Worm (Caenorhabditis elegans) whole organism, L1 larva: ENCODE data around the gene T09A5.14.

Experiments used
- F16B12.6 ChIP-seq: fragments of 150-350 bp; optimal IDR thresholded peaks from 2 replicates; lab custom pipeline; 2014; ENCODE audit warnings: missing biosample characterization, missing genetic modification characterization
- ama-1 ChIP-seq: fragments of 150-350 bp; optimal IDR thresholded peaks from 2 replicates; lab custom pipeline; 2014
- blmp-1 ChIP-seq: fragments of 150-350 bp; optimal IDR thresholded peaks from 2 replicates; lab custom pipeline; 2014; ENCODE audit warnings: missing biosample characterization, missing genetic modification characterization
- ceh-63 ChIP-seq: fragments of 200-800 bp; sonication (Bioruptor generic); optimal IDR thresholded peaks from 2 replicates; lab custom pipeline; 2018; ENCODE audit warnings: mild to moderate bottlenecking, missing genetic modification characterization, missing compliant biosample characterization
- ces-1 ChIP-seq: fragments of 150-350 bp; optimal IDR thresholded peaks from 2 replicates; lab custom pipeline; 2014; ENCODE audit warnings: missing biosample characterization, missing genetic modification reagents, missing genetic modification characterization
- dpl-1 ChIP-seq, 3 experiments: fragments of 150-350 bp in 2 of 3; sonication (generic microtip) in 1 of 3; optimal IDR thresholded peaks; 2 replicates each; lab custom pipeline; 2014 to 2017; ENCODE audit warnings: missing biosample characterization in 3 of 3, missing genetic modification characterization in 3 of 3, missing genetic modification reagents in 3 of 3
- dsc-1 ChIP-seq: sonication (generic microtip); optimal IDR thresholded peaks from 2 replicates; lab custom pipeline; 2016; ENCODE audit warnings: mild to moderate bottlenecking, missing genetic modification characterization, missing compliant biosample characterization
- efl-1 ChIP-seq, 4 experiments: fragments of 150-350 bp; optimal IDR thresholded peaks in 3 of 4; peaks in 1 of 4; 1 replicate in 1 of 4; 2 replicates in 3 of 4; lab custom pipeline; 2014; ENCODE audit warnings: missing biosample characterization in 2 of 4, missing genetic modification characterization in 2 of 4, missing genetic modification reagents in 2 of 4
- efl-3 ChIP-seq: fragments of 200-800 bp; sonication (Bioruptor generic); optimal IDR thresholded peaks from 2 replicates; lab custom pipeline; 2018; ENCODE audit warnings: mild to moderate bottlenecking, missing genetic modification characterization, missing compliant biosample characterization
- egl-13 ChIP-seq: sonication (generic microtip); optimal IDR thresholded peaks from 2 replicates; lab custom pipeline; 2016; ENCODE audit warnings: missing genotype, missing genetic modification reagents, missing genetic modification characterization, missing compliant biosample characterization
- egl-27 ChIP-seq, 2 experiments: fragments of 150-350 bp in 1 of 2; sonication (generic microtip); optimal IDR thresholded peaks; 3 replicates each; lab custom pipeline; 2017 to 2018; ENCODE audit warnings: missing biosample characterization in 2 of 2, missing genetic modification characterization in 2 of 2, missing genetic modification reagents in 2 of 2
- ets-5 ChIP-seq: fragments of 200-800 bp; sonication (Bioruptor generic); IDR thresholded peaks from 2 replicates; pipeline ENCODE4 v1.3.6; 2022; ENCODE audit warnings: missing genetic modification characterization, missing compliant biosample characterization
- fkh-10 ChIP-seq: sonication (generic microtip); optimal IDR thresholded peaks from 2 replicates; lab custom pipeline; 2017; ENCODE audit warnings: missing biosample characterization, missing genetic modification reagents, missing genetic modification characterization
- fkh-8 ChIP-seq: sonication (generic microtip); optimal IDR thresholded peaks from 2 replicates; lab custom pipeline; 2016; ENCODE audit warnings: mild to moderate bottlenecking, missing genetic modification characterization, missing compliant biosample characterization
- grh-1 ChIP-seq: fragments of 200-800 bp; sonication (Bioruptor generic); IDR thresholded peaks from 2 replicates; pipeline ENCODE4 v1.3.6; 2022; ENCODE audit warnings: missing genetic modification reagents, missing genetic modification characterization, missing compliant biosample characterization
- hlh-17 ChIP-seq: fragments of 200-800 bp; sonication (Bioruptor generic); optimal IDR thresholded peaks from 2 replicates; lab custom pipeline; 2018; ENCODE audit warnings: missing genetic modification characterization, mild to moderate bottlenecking, missing compliant biosample characterization, moderate library complexity, borderline replicate concordance
- hlh-4 ChIP-seq: sonication (generic microtip); optimal IDR thresholded peaks from 2 replicates; lab custom pipeline; 2016; ENCODE audit warnings: mild to moderate bottlenecking, missing genetic modification characterization, missing compliant biosample characterization
- hpl-2 ChIP-seq: fragments of 150-350 bp; optimal IDR thresholded peaks from 2 replicates; lab custom pipeline; 2014; ENCODE audit warnings: missing biosample characterization, missing genetic modification reagents, missing genetic modification characterization
- isw-1 ChIP-seq: fragments of 200-800 bp; sonication (Bioruptor generic); IDR thresholded peaks from 2 replicates; pipeline ENCODE4 v1.3.6; 2022; ENCODE audit warnings: missing genetic modification characterization, missing compliant biosample characterization
- lin-14 ChIP-seq: fragments of 200-800 bp; sonication (Bioruptor generic); optimal IDR thresholded peaks from 2 replicates; lab custom pipeline; 2018; ENCODE audit warnings: mild to moderate bottlenecking, missing genetic modification characterization, moderate library complexity, missing compliant biosample characterization
- lin-15B ChIP-seq: fragments of 150-350 bp; sonication (generic microtip); optimal IDR thresholded peaks from 3 replicates; lab custom pipeline; 2014; ENCODE audit warnings: missing biosample characterization, missing genetic modification characterization
- lin-39 ChIP-seq: fragments of 150-350 bp; optimal IDR thresholded peaks from 2 replicates; lab custom pipeline; 2014; ENCODE audit warnings: missing biosample characterization, missing genetic modification reagents, missing genetic modification characterization
- lsy-2 ChIP-seq, 2 experiments: fragments of 150-350 bp; optimal IDR thresholded peaks; 2 replicates each; lab custom pipeline; 2014; ENCODE audit warnings: missing biosample characterization in 2 of 2, missing genetic modification characterization in 2 of 2
- mab-9 ChIP-seq: fragments of 200-800 bp; sonication (Bioruptor generic); IDR thresholded peaks from 2 replicates; pipeline ENCODE4 v1.3.6; 2022; ENCODE audit warnings: missing genetic modification reagents, missing genetic modification characterization, missing compliant biosample characterization
- mep-1 ChIP-seq: fragments of 150-350 bp; optimal IDR thresholded peaks from 2 replicates; lab custom pipeline; 2014; ENCODE audit warnings: missing biosample characterization, missing genetic modification characterization
- nhr-11 ChIP-seq: fragments of 150-350 bp; optimal IDR thresholded peaks from 2 replicates; lab custom pipeline; 2014; ENCODE audit warnings: missing biosample characterization, missing genetic modification characterization
- nhr-19 ChIP-seq: fragments of 200-800 bp; sonication (Bioruptor generic); conservative IDR thresholded peaks from 2 replicates; pipeline ENCODE4 v1.3.6; 2022; ENCODE audit warnings: missing genetic modification characterization, missing compliant biosample characterization
- nhr-237 ChIP-seq: fragments of 150-350 bp; optimal IDR thresholded peaks from 2 replicates; lab custom pipeline; 2014; ENCODE audit warnings: missing biosample characterization, missing genetic modification characterization
- nhr-28 ChIP-seq: fragments of 150-350 bp; optimal IDR thresholded peaks from 2 replicates; lab custom pipeline; 2014; ENCODE audit warnings: missing biosample characterization, missing genetic modification characterization
- nhr-77 ChIP-seq: fragments of 150-350 bp; optimal IDR thresholded peaks from 2 replicates; lab custom pipeline; 2014; ENCODE audit warnings: missing biosample characterization, missing genetic modification characterization
- nhr-85 ChIP-seq: sonication (generic microtip); peaks from one replicate; lab custom pipeline; 2016; ENCODE audit warnings: missing genetic modification characterization, inconsistent platforms, missing compliant biosample characterization
- nhr-90 ChIP-seq: sonication (generic microtip); optimal IDR thresholded peaks from 2 replicates; lab custom pipeline; 2016; ENCODE audit warnings: mild to moderate bottlenecking, missing genetic modification characterization, missing compliant biosample characterization; ENCODE audit not compliant: poor library complexity
- pax-3 ChIP-seq: fragments of 200-800 bp; sonication (Bioruptor generic); optimal IDR thresholded peaks from 2 replicates; lab custom pipeline; 2018; ENCODE audit warnings: mild to moderate bottlenecking, missing genetic modification characterization, moderate library complexity, missing compliant biosample characterization
- rnt-1 ChIP-seq: sonication (generic microtip); optimal IDR thresholded peaks from 2 replicates; lab custom pipeline; 2016; ENCODE audit warnings: mild to moderate bottlenecking, missing genetic modification characterization, moderate library complexity, missing compliant biosample characterization
- sox-4 ChIP-seq: sonication (generic microtip); optimal IDR thresholded peaks from 2 replicates; lab custom pipeline; 2016; ENCODE audit warnings: missing genetic modification characterization, missing compliant biosample characterization
- sptf-1 ChIP-seq: fragments of 150-350 bp; optimal IDR thresholded peaks from 2 replicates; lab custom pipeline; 2014; ENCODE audit warnings: missing biosample characterization, missing genetic modification characterization
- tbx-2 ChIP-seq: sonication (generic microtip); optimal IDR thresholded peaks from 2 replicates; lab custom pipeline; 2016; ENCODE audit warnings: missing genetic modification characterization, missing compliant biosample characterization
- tlp-1 ChIP-seq: fragments of 150-350 bp; optimal IDR thresholded peaks from 2 replicates; lab custom pipeline; 2014; ENCODE audit warnings: missing biosample characterization, missing genetic modification characterization
- unc-62 ChIP-seq: fragments of 150-350 bp; optimal IDR thresholded peaks from 2 replicates; lab custom pipeline; 2014; ENCODE audit warnings: missing biosample characterization, missing genetic modification reagents, missing genetic modification characterization
- xbp-1 ChIP-seq: sonication (generic microtip); optimal IDR thresholded peaks from 2 replicates; lab custom pipeline; 2016; ENCODE audit warnings: missing genetic modification characterization, missing compliant biosample characterization
- zag-1 ChIP-seq: fragments of 150-350 bp; optimal IDR thresholded peaks from 2 replicates; lab custom pipeline; 2014; ENCODE audit warnings: missing biosample characterization, missing genetic modification characterization
- ztf-4 ChIP-seq: fragments of 150-350 bp; optimal IDR thresholded peaks from 2 replicates; lab custom pipeline; 2014; ENCODE audit warnings: missing biosample characterization, missing genetic modification characterization

Gene T09A5.14

ce11 chrII:7795299-7795698 lies 36.9 kb upstream of the T09A5.14 start:
- no peak for TF ChIP-seq hlh-4 (tag; lab: Kevin White, UChicago)
- peak; percentile 47 for TF ChIP-seq fkh-10 (GFP tag; lab: Kevin White, UChicago)
- peak; percentile 48 for TF ChIP-seq lin-14 (GFP tag; lab: Kevin White, UChicago)
- TF ChIP-seq unc-62 (GFP tag; lab: Kevin White, UChicago) = no peak
- no peak for TF ChIP-seq ztf-4 (tag; lab: Kevin White, UChicago)
- no peak for TF ChIP-seq fkh-8 (tag; lab: Kevin White, UChicago)

DNA sequence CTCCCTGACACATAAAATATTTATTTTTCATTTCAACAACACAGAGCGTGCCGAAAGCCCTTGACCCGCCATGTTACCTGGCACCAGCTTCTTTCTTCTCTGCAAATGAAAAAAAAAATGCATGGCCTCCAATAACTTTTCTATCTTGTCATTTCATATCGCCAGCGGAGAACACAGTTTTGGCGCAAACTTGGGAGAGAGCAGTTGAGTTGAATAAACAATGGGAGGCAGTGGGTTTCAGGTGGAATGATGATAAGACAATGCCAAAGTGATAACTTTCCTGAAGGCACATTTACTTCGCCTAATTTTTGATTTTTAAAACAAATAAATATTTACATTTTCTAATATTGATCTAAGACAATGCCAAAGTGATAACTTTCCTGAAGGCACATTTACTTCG lies 30.9 kb upstream of the T09A5.14 start:
- no peak for TF ChIP-seq fkh-8 (tag; lab: Kevin White, UChicago)
- TF ChIP-seq dsc-1 (tag; lab: Kevin White, UChicago) = no peak
- TF ChIP-seq egl-13 = no peak
- no peak for TF ChIP-seq lin-15B (tag; lab: Kevin White, UChicago)

ce11 chrII:7801899-7802298 lies 30.3 kb upstream of the T09A5.14 start:
- no peak for TF ChIP-seq nhr-77 (tag; lab: Kevin White, UChicago)
- no peak for TF ChIP-seq hlh-17 (GFP tag; lab: Kevin White, UChicago)
- TF ChIP-seq lsy-2 (tag; optimal IDR thresholded peaks at IDR 0.05; lab: Kevin White, UChicago) = no peak
- TF ChIP-seq egl-13 = no peak
- TF ChIP-seq dpl-1 (GFP tag; optimal IDR thresholded peaks at IDR 0.05; lab: Kevin White, UChicago) = no peak
- peak; percentile 92 for TF ChIP-seq nhr-85 (tag; lab: Kevin White, UChicago)
- TF ChIP-seq tlp-1 (tag; lab: Kevin White, UChicago) = peak; percentile 20
- TF ChIP-seq xbp-1 (tag; lab: Kevin White, UChicago) = no peak
- TF ChIP-seq sox-4 (tag; lab: Kevin White, UChicago) = no peak
- TF ChIP-seq nhr-11 (tag; lab: Kevin White, UChicago) = no peak
- no peak for TF ChIP-seq tbx-2 (tag; lab: Kevin White, UChicago)
- TF ChIP-seq mep-1 (tag; lab: Kevin White, UChicago) = no peak
- TF ChIP-seq egl-27 (tag; optimal IDR thresholded peaks at IDR 0.05; lab: Kevin White, UChicago) = no peak
- no peak for TF ChIP-seq lin-39 (tag; lab: Kevin White, UChicago)
- TF ChIP-seq ama-1 (lab: Kevin White, UChicago) = no peak
- TF ChIP-seq grh-1 = no peak
- no peak for TF ChIP-seq isw-1 (GFP tag; lab: Robert Waterston, UW)
- TF ChIP-seq rnt-1 (tag; lab: Kevin White, UChicago) = peak; percentile 42
- no peak for TF ChIP-seq nhr-90 (tag; lab: Kevin White, UChicago)
- peak; percentile 56 for TF ChIP-seq lin-14 (GFP tag; lab: Kevin White, UChicago)
- no peak for TF ChIP-seq pax-3
- TF ChIP-seq blmp-1 (tag; lab: Kevin White, UChicago) = peak; percentile 38
- no peak for TF ChIP-seq mab-9 (GFP tag; lab: Robert Waterston, UW)
- TF ChIP-seq F16B12.6 (tag; lab: Kevin White, UChicago) = no peak
- TF ChIP-seq nhr-19 = no peak
- TF ChIP-seq zag-1 (tag; lab: Kevin White, UChicago) = no peak
- no peak for TF ChIP-seq nhr-237 (tag; lab: Kevin White, UChicago)
- TF ChIP-seq hpl-2 (GFP tag; lab: Kevin White, UChicago) = no peak
- no peak for TF ChIP-seq ces-1 (GFP tag; lab: Kevin White, UChicago)
- TF ChIP-seq nhr-28 (tag; lab: Kevin White, UChicago) = no peak
- no peak for TF ChIP-seq ceh-63
- no peak for TF ChIP-seq efl-1 (optimal IDR thresholded peaks at IDR 0.05; lab: Kevin White, UChicago)
- no peak for TF ChIP-seq efl-1 (GFP tag; optimal IDR thresholded peaks at IDR 0.05 in 1 of 2; lab: Kevin White, UChicago)
- TF ChIP-seq sptf-1 = no peak
- peak; percentile 6 for TF ChIP-seq efl-3 (GFP tag; lab: Kevin White, UChicago)
- TF ChIP-seq ets-5 (GFP tag; lab: Robert Waterston, UW) = no peak
